Fruit fly (Drosophila melanogaster) whole organism, pupa: ENCODE data around the gene CG4511.

Experiments
- CG12605 ChIP-seq: fragments of 200-800 bp; sonication (Bioruptor generic); IDR thresholded peaks from 2 replicates; pipeline ENCODE4 v1.3.6; 2022; ENCODE audit warnings: missing biosample characterization, missing genetic modification characterization
- CG13204 ChIP-seq: fragments of 200-800 bp; sonication (Bioruptor generic); optimal IDR thresholded peaks from 2 replicates; lab custom pipeline; 2018; ENCODE audit warnings: missing biosample characterization, mild to moderate bottlenecking, missing genetic modification characterization, moderate library complexity
- CG15710 ChIP-seq: fragments of 200-800 bp; sonication (Bioruptor generic); optimal IDR thresholded peaks from 2 replicates; lab custom pipeline; 2018; ENCODE audit warnings: missing biosample characterization, mild to moderate bottlenecking, missing genetic modification characterization, moderate library complexity
- CG17806 ChIP-seq: fragments of 200-800 bp; sonication (Bioruptor generic); optimal IDR thresholded peaks from 2 replicates; lab custom pipeline; 2018; ENCODE audit warnings: missing biosample characterization, mild to moderate bottlenecking, missing genetic modification characterization, moderate library complexity
- CG34367 ChIP-seq: fragments of 200-800 bp; sonication (Bioruptor generic); optimal IDR thresholded peaks from 2 replicates; lab custom pipeline; 2018; ENCODE audit warnings: missing biosample characterization, mild to moderate bottlenecking, missing genetic modification characterization
- CG4496 ChIP-seq: fragments of 200-800 bp; sonication (Bioruptor generic); IDR thresholded peaks from 3 replicates; pipeline ENCODE4 v1.3.6; 2022; ENCODE audit warnings: missing biosample characterization, missing genetic modification characterization
- CG8159 ChIP-seq: fragments of 200-800 bp; sonication (Bioruptor generic); optimal IDR thresholded peaks from 3 replicates; lab custom pipeline; 2018; ENCODE audit warnings: missing biosample characterization, mild to moderate bottlenecking, missing genetic modification characterization, moderate library complexity
- CG8301 ChIP-seq: fragments of 200-800 bp; sonication (Bioruptor generic); optimal IDR thresholded peaks from 2 replicates; lab custom pipeline; 2018; ENCODE audit warnings: missing biosample characterization, mild to moderate bottlenecking, missing genetic modification characterization
- CG9948 ChIP-seq: fragments of 200-800 bp; sonication (Bioruptor generic); optimal IDR thresholded peaks from 2 replicates; lab custom pipeline; 2018; ENCODE audit warnings: missing biosample characterization, mild to moderate bottlenecking, missing genetic modification characterization, moderate library complexity
- Pif1B ChIP-seq: fragments of 200-800 bp; sonication (Bioruptor generic); optimal IDR thresholded peaks from 3 replicates; lab custom pipeline; 2016; ENCODE audit warnings: missing biosample characterization, missing genetic modification characterization
- rn ChIP-seq: fragments of 200-800 bp; sonication (Bioruptor generic); IDR thresholded peaks from 2 replicates; pipeline ENCODE4 v1.3.6; 2022; ENCODE audit warnings: missing biosample characterization, missing genetic modification characterization

DNA sequence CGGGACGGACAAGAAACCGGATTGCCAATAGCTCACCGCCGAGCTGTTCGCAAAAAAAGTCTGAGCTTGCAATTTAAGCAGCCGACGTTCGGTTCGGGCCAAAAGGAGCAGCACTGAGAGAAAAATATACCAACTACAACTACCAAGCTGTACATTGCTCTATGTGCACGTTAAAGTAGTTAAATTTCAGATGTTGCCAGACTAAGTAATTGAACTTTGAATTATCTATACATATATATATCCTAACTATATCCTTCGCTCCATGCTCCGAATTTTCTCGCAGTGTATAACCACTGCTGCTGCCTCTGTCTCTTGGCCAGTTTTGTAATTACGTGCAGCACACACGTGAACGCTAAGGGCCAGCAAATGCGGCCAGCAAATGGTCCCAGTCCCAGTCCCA, 19.4 kb upstream of the CG4511 start:
- TF ChIP-seq CG15710 (peak; percentile 94), Pif1B (GFP tag; lab: Kevin White, UChicago) (peak; percentile 96), rn (GFP tag; lab: Robert Waterston, UW) (peak; percentile 92), CG8159 (tag; lab: Kevin White, UChicago) (peak; percentile 93), CG4496 (peak; percentile 97), CG12605 (GFP tag; lab: Robert Waterston, UW) (peak; percentile 96), CG8301 (tag; lab: Kevin White, UChicago) (peak; percentile 96), CG17806 (tag; lab: Kevin White, UChicago) (peak; percentile 94), CG9948 (tag; lab: Kevin White, UChicago) (peak; percentile 94), CG34367 (tag; lab: Kevin White, UChicago) (peak; percentile 95), CG13204 (GFP tag; lab: Kevin White, UChicago) (peak; percentile 96)
